Worm (Caenorhabditis elegans) whole organism, early embryonic: ENCODE data around the gene ymel-1.

Source experiments
- aly-1 ChIP-seq: sonication (generic microtip); optimal IDR thresholded peaks from 2 replicates; lab custom pipeline; 2016; ENCODE audit warnings: missing genetic modification characterization, missing compliant biosample characterization
- hmg-4 ChIP-seq: fragments of 200-800 bp; sonication (Bioruptor generic); optimal IDR thresholded peaks from 2 replicates; lab custom pipeline; 2018; ENCODE audit warnings: mild to moderate bottlenecking, missing genetic modification characterization, missing compliant biosample characterization
- pes-1 ChIP-seq: fragments of 200-800 bp; sonication (Bioruptor generic); IDR thresholded peaks from 2 replicates; pipeline ENCODE4 v1.3.6; 2022; ENCODE audit warnings: missing genetic modification reagents, missing genetic modification characterization, missing compliant biosample characterization
- tbx-37 ChIP-seq: fragments of 200-800 bp; sonication (Bioruptor generic); conservative IDR thresholded peaks from 2 replicates; pipeline ENCODE4 v1.3.6; 2022; ENCODE audit warnings: missing genetic modification reagents, missing genetic modification characterization, missing compliant biosample characterization

DNA sequence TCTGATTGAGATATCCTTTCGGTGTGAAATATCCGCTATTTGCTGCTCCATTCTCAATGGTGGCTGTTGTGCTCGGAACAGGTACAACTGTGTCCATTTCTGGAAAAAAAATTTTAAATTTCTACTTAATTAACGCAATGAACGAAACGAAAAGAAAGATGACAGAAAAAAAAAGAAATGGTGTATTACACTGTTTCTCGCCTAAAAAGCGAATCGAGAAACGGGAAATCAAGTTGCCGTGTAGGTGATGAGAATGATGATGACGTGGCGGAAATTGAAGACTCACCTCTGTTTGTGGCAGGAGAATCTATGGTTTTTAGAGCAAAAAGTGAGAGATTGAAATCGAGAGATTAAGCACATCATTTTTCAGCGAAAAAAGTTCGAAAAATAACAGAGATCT lies 29.5 kb upstream of the ymel-1 start, which contains the start of gene C38H2.3:
- TF ChIP-seq hmg-4, result no peak
- TF ChIP-seq tbx-37, result no peak
- no peak for TF ChIP-seq aly-1 (tag; lab: Kevin White, UChicago)
- no peak for TF ChIP-seq pes-1 (GFP tag; lab: Robert Waterston, UW)
